Worm (Caenorhabditis elegans): ENCODE data around the gene inos-1.
A peak's percentile ranks its signal among the peaks of the same experiment; 100 is the strongest.

Gene inos-1

DNA sequence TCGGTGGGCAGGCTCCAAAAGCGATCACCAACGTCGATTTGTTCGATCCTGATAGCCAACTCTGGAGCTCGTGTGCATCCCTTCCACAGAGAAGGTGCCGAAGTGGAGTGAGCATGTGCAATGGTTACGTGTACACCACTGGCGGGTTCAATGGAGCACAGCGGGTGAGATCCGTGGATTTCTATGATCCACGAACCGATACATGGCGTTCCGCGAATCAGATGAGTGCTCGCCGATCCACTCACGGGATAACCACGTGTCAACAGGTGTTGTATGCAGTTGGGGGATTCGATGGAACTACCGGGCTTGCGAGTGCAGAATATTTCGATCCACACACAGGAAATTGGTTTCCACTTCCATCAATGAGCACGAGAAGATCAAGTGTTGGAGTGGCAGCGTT is 9.2 kb downstream of the inos-1 start:
- TF ChIP-seq R02D3.7 (tag; optimal IDR thresholded peaks at IDR 0.05) (no peak), mdl-1 (tag; optimal IDR thresholded peaks at IDR 0.05) (no peak)

DNA sequence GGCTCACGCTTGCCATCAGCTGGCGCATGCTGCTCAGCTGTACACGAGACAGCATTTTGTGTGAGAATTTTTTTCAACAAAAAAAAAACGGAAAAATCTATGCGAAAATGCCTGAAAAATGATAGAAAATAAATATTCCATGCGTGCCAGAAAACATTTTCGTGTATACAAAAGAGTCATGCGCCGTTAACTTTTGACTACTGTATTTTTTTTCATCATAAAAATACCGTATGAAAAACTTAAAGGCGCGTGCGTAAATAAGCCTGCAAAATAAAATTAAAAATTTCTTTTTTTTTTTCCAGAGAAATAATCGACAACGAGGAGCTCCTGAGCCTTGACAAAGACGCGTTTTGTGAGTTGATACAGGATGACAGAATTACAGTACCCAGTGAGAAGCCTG is 10.2 kb downstream of the inos-1 start:
- no peak for TF ChIP-seq egl-5 (tag; optimal IDR thresholded peaks at IDR 0.05)

- TF ChIP-seq nhr-67 (tag; optimal IDR thresholded peaks at IDR 0.05) (no peak), nhr-11 (tag; optimal IDR thresholded peaks at IDR 0.05) (no peak), sea-2 (GFP tag; optimal IDR thresholded peaks at IDR 0.05) (no peak), egl-27 (tag; optimal IDR thresholded peaks at IDR 0.05) (no peak)
Measured at ce11 chrII:11688643-11689042, 11.5 kb downstream of the inos-1 start, which contains the start of gene kel-1. Gene kel-1, plus strand, starts transcription at chrII:11688943.

DNA sequence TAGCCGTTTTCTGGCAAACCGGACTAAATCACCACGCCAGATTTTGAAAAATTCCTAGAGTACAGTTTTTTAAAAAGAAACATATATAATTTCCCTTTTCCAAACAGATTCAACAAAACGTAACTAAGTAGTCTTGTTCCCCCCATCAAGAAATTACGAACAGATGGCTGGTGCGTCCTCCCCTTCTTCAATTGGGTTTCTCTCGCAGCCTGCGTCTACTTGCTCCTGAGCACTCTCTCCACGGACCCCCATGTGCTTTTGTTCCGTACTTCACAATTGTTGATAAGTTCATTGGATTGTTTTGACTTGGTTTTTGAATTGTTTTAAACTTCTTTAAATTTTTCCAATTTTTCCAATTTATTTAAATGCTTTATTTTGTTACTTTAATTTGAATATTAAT is 12.1 kb downstream of the inos-1 start:
- TF ChIP-seq tbx-2 (tag; optimal IDR thresholded peaks at IDR 0.05) (no peak), hmg-11 (tag; optimal IDR thresholded peaks at IDR 0.05) (peak; percentile 29), pha-4 (tag; optimal IDR thresholded peaks at IDR 0.05) (peak; percentile 15)

DNA sequence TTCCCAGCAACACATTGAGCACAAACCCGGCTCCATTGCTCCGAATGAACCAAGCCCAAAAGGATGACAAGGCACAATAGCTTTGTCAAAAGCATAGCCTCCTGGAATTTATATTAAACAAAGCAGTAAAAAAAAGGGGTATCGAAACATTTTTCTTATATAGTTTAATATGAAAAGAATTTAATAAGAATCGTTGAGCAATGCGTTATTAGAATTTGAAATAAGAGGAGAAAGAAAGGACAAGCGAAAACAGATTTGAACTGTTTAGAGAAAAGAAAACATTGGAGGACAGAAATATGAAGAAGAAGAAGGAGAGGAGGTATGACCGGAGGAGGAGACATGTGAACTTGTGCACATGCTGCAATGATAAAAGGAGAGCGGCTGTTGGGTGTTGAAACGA is 14.9 kb downstream of the inos-1 start, which contains the start of gene C47D12.5:
C47D12.5 (minus strand) TSS at position 101 of the 400 bp plus-strand sequence.
- TF ChIP-seq eor-1 (tag; optimal IDR thresholded peaks at IDR 0.05): no peak
- no peak for TF ChIP-seq nhr-76 (tag; optimal IDR thresholded peaks at IDR 0.05)
- TF ChIP-seq unc-39 (tag; optimal IDR thresholded peaks at IDR 0.05): no peak
- TF ChIP-seq lin-15B (tag; optimal IDR thresholded peaks at IDR 0.05): no peak
- TF ChIP-seq ceh-28 (tag; optimal IDR thresholded peaks at IDR 0.05): no peak

DNA sequence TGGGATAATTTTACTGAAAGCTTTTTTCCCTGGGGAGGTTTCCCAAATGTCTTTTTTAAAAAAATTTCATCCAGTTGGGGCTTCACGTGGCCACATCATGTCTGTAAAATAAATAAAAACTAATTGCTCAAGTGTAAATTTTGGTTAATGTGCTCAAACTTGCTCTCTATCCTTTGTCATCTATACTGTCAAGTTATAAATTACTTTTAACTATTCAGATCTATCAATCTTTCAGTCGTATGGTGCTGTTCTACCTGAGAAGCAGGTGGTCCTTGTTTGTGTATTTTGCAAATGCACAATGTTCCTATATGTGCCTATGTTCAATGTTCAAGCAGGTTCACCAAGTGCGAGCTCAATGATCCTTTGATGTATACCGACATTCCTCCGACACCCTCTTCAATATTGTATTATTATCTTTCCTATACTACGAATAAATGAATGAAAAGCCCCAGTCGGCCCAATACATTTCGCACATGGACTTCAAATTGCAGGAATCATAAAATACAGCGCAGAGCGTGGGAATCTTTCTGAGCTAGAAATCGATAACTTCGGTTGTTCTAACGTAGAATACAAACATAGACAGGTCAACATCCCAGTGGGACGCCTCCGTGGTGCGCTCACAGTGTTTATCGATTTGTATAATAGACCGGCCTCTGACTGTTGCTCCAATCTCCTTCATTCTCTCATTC is 18.8 kb downstream of the inos-1 start, which contains the start of the genes sfxn-1.4 and C47D12.4:
sfxn-1.4 (minus strand) TSS at position 101 of the 689 bp plus-strand sequence.
C47D12.4 (plus strand) TSS at position 639 of the 689 bp plus-strand sequence.
- TF ChIP-seq fkh-2 (tag; optimal IDR thresholded peaks at IDR 0.05): no peak

- no peak for TF ChIP-seq R02D3.7 (tag; optimal IDR thresholded peaks at IDR 0.05)
- TF ChIP-seq ama-1 (optimal IDR thresholded peaks at IDR 0.05): no peak
- no peak for TF ChIP-seq aly-2 (tag; optimal IDR thresholded peaks at IDR 0.05)
- no peak for TF ChIP-seq nhr-76 (tag; optimal IDR thresholded peaks at IDR 0.05)
- TF ChIP-seq nhr-237 (tag; optimal IDR thresholded peaks at IDR 0.05): no peak
- no peak for TF ChIP-seq nhr-11 (tag; optimal IDR thresholded peaks at IDR 0.05)
- no peak for TF ChIP-seq fkh-10 (GFP tag; optimal IDR thresholded peaks at IDR 0.05)
- no peak for TF ChIP-seq ceh-16 (tag; optimal IDR thresholded peaks at IDR 0.05)
Measured at ce11 chrII:11680220-11680619, 19.9 kb downstream of the inos-1 start.

DNA sequence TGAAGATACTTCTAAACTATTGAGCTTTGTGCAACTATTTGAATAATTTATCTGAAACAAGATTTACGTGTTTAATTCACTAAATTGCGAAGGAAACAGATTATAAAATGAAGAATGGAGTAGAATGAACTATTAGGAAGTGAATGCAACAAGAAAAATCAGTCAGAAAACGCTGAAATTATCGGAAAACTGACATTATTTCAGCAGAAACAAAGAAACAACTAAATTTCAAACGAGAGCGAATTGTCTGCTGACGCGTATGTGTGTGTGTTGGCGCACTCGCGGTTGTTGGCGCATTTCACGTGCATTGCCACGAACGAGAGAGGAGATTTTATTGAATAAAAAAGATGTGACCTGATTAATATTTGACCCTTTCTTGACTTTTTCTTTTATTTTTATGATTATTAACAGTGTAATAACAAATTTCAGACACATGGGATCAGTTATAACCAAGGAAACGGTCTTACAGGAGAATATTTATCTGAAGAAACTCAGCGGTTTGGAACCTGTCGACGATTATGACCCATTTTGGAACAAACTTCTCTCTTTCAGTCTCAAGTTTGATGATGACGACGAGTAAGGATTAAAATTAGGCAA is 24.1 kb downstream of the inos-1 start, which contains the start of the genes trr-1 and C47D12.2:
trr-1 (minus strand) TSS at position 51 of the 597 bp plus-strand sequence.
C47D12.2 (plus strand) TSS at position 430 of the 597 bp plus-strand sequence.
- TF ChIP-seq nhr-25 (tag; optimal IDR thresholded peaks at IDR 0.05) (peak; percentile 78), nhr-28 (tag; optimal IDR thresholded peaks at IDR 0.05) (no peak), lsy-12 (tag; optimal IDR thresholded peaks at IDR 0.05) (peak; percentile 10), ceh-16 (tag; optimal IDR thresholded peaks at IDR 0.05) (no peak), nhr-23 (tag; optimal IDR thresholded peaks at IDR 0.05) (peak; percentile 79), skn-1 (tag; optimal IDR thresholded peaks at IDR 0.05) (peak; percentile 16), nhr-67 (tag; optimal IDR thresholded peaks at IDR 0.05) (no peak), elt-2 (tag; optimal IDR thresholded peaks at IDR 0.05) (peak; percentile 40), lin-39 (tag; optimal IDR thresholded peaks at IDR 0.05) (peak; percentile 22), nhr-43 (tag; optimal IDR thresholded peaks at IDR 0.05; ENCODE audit: poor library complexity, severe bottlenecking) (peak; percentile 48), pqm-1 (tag; optimal IDR thresholded peaks at IDR 0.05) (peak; percentile 23), lin-15B (tag; optimal IDR thresholded peaks at IDR 0.05) (peak; percentile 81), R02D3.7 (tag; optimal IDR thresholded peaks at IDR 0.05) (peak; percentile 79)

Data from whole organism, L3 larva.